Fruit fly (Drosophila melanogaster) whole organism: ENCODE measurements around the gene Adk1.

Experiments
- CG8478 ChIP-seq: fragments of >200 bp; optimal IDR thresholded peaks from 2 replicates; lab custom pipeline; 2018; ENCODE audit warnings: inconsistent platforms
- Dll ChIP-seq: fragments of >200 bp; optimal IDR thresholded peaks from 2 replicates; lab custom pipeline; 2017
- EcR ChIP-seq, 2 experiments: fragments of >200 bp; optimal IDR thresholded peaks; 2 replicates each; lab custom pipeline; 2017; ENCODE audit warnings: missing biosample characterization in 2 of 2, missing genetic modification characterization in 2 of 2, missing genetic modification reagents in 2 of 2
- pan ChIP-seq: fragments of >200 bp; optimal IDR thresholded peaks from 2 replicates; lab custom pipeline; 2017
- psq ChIP-seq: fragments of >200 bp; optimal IDR thresholded peaks from 2 replicates; lab custom pipeline; 2017
- usp ChIP-seq: fragments of >200 bp; optimal IDR thresholded peaks from 2 replicates; lab custom pipeline; 2017; ENCODE audit warnings: missing biosample characterization, missing genetic modification characterization, mixed read lengths

Adk1 gene

DNA sequence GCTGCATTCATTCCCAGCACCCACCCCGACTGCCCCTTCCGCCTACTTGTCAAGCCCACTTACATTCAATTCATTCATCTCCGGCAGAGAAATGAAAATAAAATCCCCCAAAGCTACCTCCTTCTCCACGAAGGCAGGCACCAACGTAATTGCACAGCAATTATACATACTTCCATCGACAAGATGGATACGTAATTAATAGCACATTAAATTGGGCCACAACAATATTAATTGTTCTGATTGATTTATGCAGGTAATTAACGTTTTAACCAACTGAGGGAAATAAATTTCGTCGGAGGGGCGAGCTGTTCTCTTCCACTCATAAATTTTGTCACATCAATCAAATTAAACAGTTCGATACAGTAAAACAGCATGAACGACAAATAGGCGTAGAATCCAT is at the start of gene Adk1:
Gene Adk1 (plus strand): TSS at position 301 of the 400 bp plus-strand sequence.
- TF ChIP-seq CG8478 (no peak), psq (lab: Kevin White, UChicago) (no peak), pan (lab: Kevin White, UChicago) (no peak), Dll (lab: Kevin White, UChicago) (no peak), EcR (GFP tag; optimal IDR thresholded peaks at IDR 0.05; lab: Kevin White, UChicago) (no peak), usp (GFP tag; lab: Kevin White, UChicago) (no peak)

- TF ChIP-seq usp (GFP tag; lab: Kevin White, UChicago) (no peak), EcR (GFP tag; optimal IDR thresholded peaks at IDR 0.05; lab: Kevin White, UChicago) (no peak), psq (lab: Kevin White, UChicago) (no peak), pan (lab: Kevin White, UChicago) (no peak), Dll (lab: Kevin White, UChicago) (no peak), CG8478 (no peak)
These were observed 39.2 kb upstream of the Adk1 start, which contains the start of gene dpr15 for dm6 chr3R:12158495-12158894. dpr15 (minus strand) TSS chr3R:12158595.

DNA sequence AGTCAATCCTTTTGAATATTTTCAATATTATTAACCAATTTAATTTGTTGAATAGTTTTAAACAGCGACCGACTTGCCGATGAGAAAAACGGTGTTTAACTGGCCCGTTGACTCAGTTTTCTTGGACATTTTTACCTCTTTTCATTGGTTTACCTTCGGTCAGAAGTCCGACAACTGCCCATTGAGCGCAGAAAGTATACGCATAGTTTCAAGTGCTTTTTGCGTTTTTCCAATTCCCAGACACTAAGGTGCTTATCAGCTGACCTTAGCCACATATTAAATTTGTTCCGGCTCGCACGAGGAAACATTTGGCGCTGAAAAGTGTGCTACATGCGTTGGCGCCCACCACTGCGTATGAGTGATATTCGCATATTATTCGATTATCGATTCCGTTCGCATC is 31.7 kb upstream of the Adk1 start, which contains the start of gene Cpn:
Gene Cpn (minus strand): TSS at position 101 of the 400 bp plus-strand sequence.
- no peak for TF ChIP-seq CG8478
- TF ChIP-seq Dll (lab: Kevin White, UChicago): no peak
- no peak for TF ChIP-seq psq (lab: Kevin White, UChicago)
- no peak for TF ChIP-seq EcR (GFP tag; optimal IDR thresholded peaks at IDR 0.05; lab: Kevin White, UChicago)
- TF ChIP-seq pan (lab: Kevin White, UChicago): no peak
- no peak for TF ChIP-seq usp (GFP tag; lab: Kevin White, UChicago)

DNA sequence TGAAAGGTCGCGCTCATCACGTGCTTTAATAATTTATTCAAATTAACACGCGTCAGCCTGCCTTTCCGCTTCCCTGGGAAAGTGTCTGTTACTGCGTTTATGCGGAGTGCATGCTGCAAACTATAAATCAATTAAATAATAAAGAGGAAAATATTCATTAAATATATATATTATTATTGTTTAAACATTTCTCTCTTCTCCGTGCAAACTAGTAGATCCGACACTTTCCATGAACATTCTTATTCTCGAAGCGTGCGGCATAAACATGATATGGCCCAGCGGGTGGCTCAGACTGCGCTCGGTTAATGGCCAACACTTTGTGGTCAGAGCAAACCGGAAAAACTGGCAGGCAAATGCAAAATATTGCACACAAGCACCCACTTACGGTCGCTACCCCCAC is 29.4 kb upstream of the Adk1 start:
- TF ChIP-seq EcR (GFP tag; optimal IDR thresholded peaks at IDR 0.05; lab: Kevin White, UChicago): no peak
- TF ChIP-seq usp (GFP tag; lab: Kevin White, UChicago): no peak
- TF ChIP-seq Dll (lab: Kevin White, UChicago): no peak
- TF ChIP-seq psq (lab: Kevin White, UChicago): no peak
- no peak for TF ChIP-seq CG8478
- no peak for TF ChIP-seq pan (lab: Kevin White, UChicago)

dm6 chr3R:12185615-12186014 is 12.1 kb upstream of the Adk1 start:
- TF ChIP-seq usp (GFP tag; lab: Kevin White, UChicago) (no peak), pan (lab: Kevin White, UChicago) (no peak), Dll (lab: Kevin White, UChicago) (no peak), EcR (GFP tag; optimal IDR thresholded peaks at IDR 0.05; lab: Kevin White, UChicago) (no peak), psq (lab: Kevin White, UChicago) (no peak), CG8478 (no peak)

DNA sequence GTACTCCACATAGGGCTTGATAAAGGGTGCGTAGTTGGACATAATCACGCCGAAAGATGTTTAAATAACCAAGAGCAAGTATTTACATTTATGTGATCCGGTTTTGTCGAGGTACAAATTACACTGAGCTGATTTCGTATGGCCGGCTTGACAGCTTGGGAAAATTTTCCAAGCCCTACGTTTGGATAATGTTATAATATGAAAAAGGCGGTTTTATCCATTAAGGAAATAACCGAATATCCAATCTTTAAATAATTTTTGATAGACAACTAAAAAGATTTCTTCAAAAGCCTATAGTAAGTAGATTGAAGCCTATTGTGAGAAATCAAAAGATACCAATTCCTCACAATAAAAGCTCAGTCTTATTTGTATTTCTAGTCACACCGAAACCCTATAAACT is 2.8 kb upstream of the Adk1 start, which contains the start of the genes eIF3d2 and CG43450:
Gene eIF3d2 (minus strand): TSS at position 101 of the 400 bp plus-strand sequence.
Gene CG43450 (plus strand): TSS at position 384 of the 400 bp plus-strand sequence.
- TF ChIP-seq pan (lab: Kevin White, UChicago): no peak

- no peak for TF ChIP-seq Dll (lab: Kevin White, UChicago)
- TF ChIP-seq psq (lab: Kevin White, UChicago): no peak
- no peak for TF ChIP-seq EcR (GFP tag; optimal IDR thresholded peaks at IDR 0.05; lab: Kevin White, UChicago)
- TF ChIP-seq CG8478: no peak
These were observed 1.6 kb upstream of the Adk1 start for dm6 chr3R:12196100-12196499.

DNA sequence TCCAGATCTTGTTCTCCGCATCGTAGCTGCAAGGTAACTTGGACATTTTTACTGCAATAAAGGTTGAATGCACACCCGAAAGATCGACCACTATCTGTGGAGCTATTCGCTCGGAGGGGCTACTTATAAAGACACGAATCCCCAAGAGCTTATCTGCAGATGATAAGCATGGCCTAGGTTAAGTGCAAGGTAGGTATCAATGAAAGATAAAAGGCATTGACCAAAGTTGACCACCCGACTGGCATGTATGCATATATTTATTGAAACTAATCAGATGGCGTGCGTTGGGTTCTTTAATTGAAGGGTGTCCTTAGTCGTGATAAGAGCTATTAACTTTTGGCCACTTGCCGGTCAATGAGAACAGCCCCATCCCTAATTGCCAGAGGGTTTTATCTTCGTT is 12.5 kb downstream of the Adk1 start, which contains the start of gene CG4830:
Gene CG4830 (minus strand): TSS at position 101 of the 400 bp plus-strand sequence.
- TF ChIP-seq psq (lab: Kevin White, UChicago) (no peak), usp (GFP tag; lab: Kevin White, UChicago) (no peak), CG8478 (no peak), EcR (GFP tag; optimal IDR thresholded peaks at IDR 0.05; lab: Kevin White, UChicago) (no peak), pan (lab: Kevin White, UChicago) (no peak), Dll (lab: Kevin White, UChicago) (no peak)

dm6 chr3R:12211552-12211951 is 13.8 kb downstream of the Adk1 start:
- TF ChIP-seq CG8478 (no peak), Dll (lab: Kevin White, UChicago) (no peak), pan (lab: Kevin White, UChicago) (no peak), EcR (GFP tag; optimal IDR thresholded peaks at IDR 0.05; lab: Kevin White, UChicago) (no peak), psq (lab: Kevin White, UChicago) (no peak), usp (GFP tag; lab: Kevin White, UChicago) (no peak)

dm6 chr3R:12214201-12214600 is 16.5 kb downstream of the Adk1 start, which contains the start of gene CG14742:
CG14742 (plus strand) TSS chr3R:12214501.
- no peak for TF ChIP-seq psq (lab: Kevin White, UChicago)
- no peak for TF ChIP-seq Dll (lab: Kevin White, UChicago)
- no peak for TF ChIP-seq usp (GFP tag; lab: Kevin White, UChicago)
- TF ChIP-seq pan (lab: Kevin White, UChicago): no peak
- no peak for TF ChIP-seq CG8478
- no peak for TF ChIP-seq EcR (GFP tag; optimal IDR thresholded peaks at IDR 0.05; lab: Kevin White, UChicago)

dm6 chr3R:12219497-12219896 is 21.8 kb downstream of the Adk1 start, which contains the start of gene Cog1:
Cog1 (minus strand) TSS chr3R:12219686.
- TF ChIP-seq usp (GFP tag; lab: Kevin White, UChicago) (no peak), EcR (GFP tag; optimal IDR thresholded peaks at IDR 0.05; lab: Kevin White, UChicago) (no peak), CG8478 (no peak), Dll (lab: Kevin White, UChicago) (no peak), psq (lab: Kevin White, UChicago) (no peak)

DNA sequence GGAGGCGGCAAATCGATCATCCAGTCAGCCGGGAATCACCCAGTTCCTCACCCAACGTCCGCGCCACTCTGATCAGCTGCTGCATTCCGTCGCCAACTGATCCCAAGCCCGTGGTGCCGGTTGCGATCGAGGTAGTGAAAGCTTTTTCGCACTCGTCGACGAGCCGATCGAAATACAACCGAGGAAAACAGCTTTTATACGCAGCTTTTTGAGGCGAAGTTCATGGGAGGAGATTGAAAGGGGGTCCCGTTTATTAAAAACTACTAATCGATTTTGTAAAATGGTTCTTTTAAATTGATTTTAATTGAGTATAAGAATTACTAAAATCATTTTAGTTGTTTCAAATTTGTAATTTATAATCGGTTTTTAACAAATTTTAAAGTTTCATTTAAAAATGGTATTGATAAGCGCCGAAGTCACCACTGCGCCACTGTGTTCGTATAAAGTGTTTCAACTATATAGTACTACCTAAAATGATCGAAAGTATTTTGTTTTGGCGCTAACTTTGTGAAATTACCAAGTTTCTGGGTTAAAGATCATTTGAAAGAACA is 23.7 kb downstream of the Adk1 start, which contains the start of gene CG4860:
Gene CG4860 (minus strand): TSS at position 99 of the 551 bp plus-strand sequence.
- TF ChIP-seq CG8478: no peak
- no peak for TF ChIP-seq Dll (lab: Kevin White, UChicago)
- no peak for TF ChIP-seq psq (lab: Kevin White, UChicago)
- no peak for TF ChIP-seq usp (GFP tag; lab: Kevin White, UChicago)
- no peak for TF ChIP-seq pan (lab: Kevin White, UChicago)
- no peak for TF ChIP-seq EcR (GFP tag; optimal IDR thresholded peaks at IDR 0.05; lab: Kevin White, UChicago)
